Fruit fly (Drosophila melanogaster) whole organism, embryonic: ENCODE measurements around the gene Cpr64Ad.

Experiments
- CG15269 ChIP-seq: fragments of 200-800 bp; sonication (Bioruptor generic); optimal IDR thresholded peaks from 2 replicates; lab custom pipeline; 2018; ENCODE audit warnings: missing biosample characterization, mild to moderate bottlenecking, missing genetic modification characterization, moderate library complexity
- D19B ChIP-seq: fragments of 200-800 bp; sonication (Bioruptor generic); optimal IDR thresholded peaks from 2 replicates; lab custom pipeline; 2017; ENCODE audit warnings: missing biosample characterization, mild to moderate bottlenecking, missing genetic modification characterization
- Hey ChIP-seq: fragments of 200-800 bp; sonication (Bioruptor generic); optimal IDR thresholded peaks from 3 replicates; lab custom pipeline; 2018; ENCODE audit warnings: missing biosample characterization, mild to moderate bottlenecking, missing genetic modification characterization
- Lpt ChIP-seq: fragments of >200 bp; optimal IDR thresholded peaks from 2 replicates; lab custom pipeline; 2018; ENCODE audit warnings: missing biosample characterization, missing genetic modification characterization
- NfI ChIP-seq: fragments of 200-800 bp; sonication (Bioruptor generic); optimal IDR thresholded peaks from 3 replicates; lab custom pipeline; 2018; ENCODE audit warnings: missing biosample characterization, mild to moderate bottlenecking, missing genetic modification characterization, moderate library complexity
- crc ChIP-seq: fragments of 200-800 bp; sonication (Bioruptor generic); optimal IDR thresholded peaks from 2 replicates; lab custom pipeline; 2016; ENCODE audit warnings: missing biosample characterization, missing genetic modification characterization
- ewg ChIP-seq: fragments of 200-800 bp; sonication (Bioruptor generic); optimal IDR thresholded peaks from 3 replicates; lab custom pipeline; 2017; ENCODE audit warnings: mild to moderate bottlenecking, missing biosample characterization, missing genetic modification reagents, missing genetic modification characterization
- fd64A ChIP-seq: fragments of 200-800 bp; sonication (Bioruptor generic); optimal IDR thresholded peaks from 3 replicates; lab custom pipeline; 2018; ENCODE audit warnings: missing biosample characterization, mild to moderate bottlenecking, missing genetic modification characterization
- pzg ChIP-seq: fragments of 200-800 bp; sonication (Bioruptor generic); optimal IDR thresholded peaks from 3 replicates; lab custom pipeline; 2018; ENCODE audit warnings: missing biosample characterization, mild to moderate bottlenecking, missing genetic modification characterization, moderate library complexity
- slou ChIP-seq: fragments of 200-800 bp; sonication (Bioruptor generic); optimal IDR thresholded peaks from 3 replicates; lab custom pipeline; 2016; ENCODE audit warnings: missing biosample characterization, missing genetic modification characterization

DNA sequence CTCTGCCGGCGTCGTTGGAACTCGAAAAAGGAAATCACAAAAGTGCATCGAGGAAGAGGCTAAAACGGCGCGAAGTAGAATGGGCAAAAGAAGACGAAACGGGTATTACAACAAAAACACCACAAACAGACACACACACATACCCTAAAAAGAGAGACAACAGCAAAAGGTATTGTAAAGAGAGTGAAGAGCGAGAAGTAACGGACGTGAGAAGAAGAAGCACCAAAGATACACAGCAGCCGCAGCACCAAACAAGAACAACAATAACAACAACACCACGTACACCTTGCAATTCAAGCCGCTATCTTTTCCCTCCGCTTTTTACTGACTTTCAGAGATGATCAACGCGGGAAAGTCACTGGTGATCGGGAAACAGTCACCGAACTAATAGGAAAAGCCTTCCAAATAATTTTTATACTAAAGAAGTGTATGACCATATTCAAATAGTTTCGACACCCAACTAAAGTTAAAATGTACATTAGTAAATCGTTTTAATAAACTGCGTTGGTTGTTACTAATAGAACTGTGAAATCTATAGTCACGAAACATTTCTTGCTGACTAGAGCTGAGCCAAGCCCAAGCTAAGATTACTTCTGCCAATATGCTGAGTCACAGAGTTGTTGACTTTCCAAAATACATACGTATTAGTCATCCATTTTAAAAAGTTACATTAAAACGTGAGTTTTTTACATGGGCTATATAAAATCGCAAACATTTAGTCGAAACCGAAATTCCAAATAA is 37.1 kb downstream of the Cpr64Ad start:
- TF ChIP-seq Lpt (GFP tag; lab: Kevin White, UChicago), result no peak
- no peak for TF ChIP-seq D19B (GFP tag; lab: Kevin White, UChicago)
- no peak for TF ChIP-seq CG15269 (tag; lab: Kevin White, UChicago)
- TF ChIP-seq slou (GFP tag; lab: Kevin White, UChicago), result no peak
- no peak for TF ChIP-seq pzg (GFP tag; lab: Kevin White, UChicago)
- no peak for TF ChIP-seq crc (GFP tag; lab: Kevin White, UChicago)
- no peak for TF ChIP-seq ewg (GFP tag; lab: Kevin White, UChicago)
- TF ChIP-seq Hey, result no peak
- no peak for TF ChIP-seq fd64A (GFP tag; lab: Kevin White, UChicago)
- TF ChIP-seq NfI (GFP tag; lab: Kevin White, UChicago), result no peak
